Fruit fly (Drosophila melanogaster): Measurements from ENCODE around the gene CG15478.
"Not testable (repeated sequence)": the region's sequence is repeated elsewhere in the genome, so short reads cannot be mapped to it uniquely, and the experiment has no call there.

Gene CG15478

dm6 chrX:7703001-7703864 lies 14.5 kb downstream of the CG15478 start (continued):
- TF ChIP-seq dmrt99B (tag; optimal IDR thresholded peaks at IDR 0.05) (peak; percentile 91), wor (GFP tag; IDR thresholded peaks at IDR 0.05) (peak; percentile 14; the same call in 1 of the 2 replicates), CG17612 (GFP tag; IDR thresholded peaks at IDR 0.05) (0 out of 2 replicates have a peak, but pooled peaks have one; percentile 28), slou (GFP tag; optimal IDR thresholded peaks at IDR 0.05) (peak; percentile 81), E2f2 (GFP tag; IDR thresholded peaks at IDR 0.05) (peak; percentile 45; the same call in 1 of the 2 replicates), Ssrp (tag; optimal IDR thresholded peaks at IDR 0.05) (peak; percentile 92), klu (GFP tag; IDR thresholded peaks at IDR 0.05) (peak; percentile 45), CG6765 (GFP tag; optimal IDR thresholded peaks at IDR 0.05) (peak; percentile 39), bab2 (GFP tag; optimal IDR thresholded peaks at IDR 0.05) (peak; percentile 95), CG2875 (GFP tag; optimal IDR thresholded peaks at IDR 0.05) (peak; percentile 25), CG2202 (tag; optimal IDR thresholded peaks at IDR 0.05) (peak; percentile 72), CG12071 (GFP tag; optimal IDR thresholded peaks at IDR 0.05) (peak; percentile 69), Drgx (GFP tag; IDR thresholded peaks at IDR 0.05) (peak; percentile 79), gsb (GFP tag; IDR thresholded peaks at IDR 0.05) (peak; percentile 56), cg (GFP tag; optimal IDR thresholded peaks at IDR 0.05) (peak; percentile 86), CG11504 (tag; optimal IDR thresholded peaks at IDR 0.05) (peak; percentile 94), lmd (GFP tag; IDR thresholded peaks at IDR 0.05) (peak; percentile 52), Dip3 (GFP tag; optimal IDR thresholded peaks at IDR 0.05) (peak; percentile 66), Atf6 (GFP tag; IDR thresholded peaks at IDR 0.05) (peak; percentile 74), Xbp1 (GFP tag; optimal IDR thresholded peaks at IDR 0.05) (peak; percentile 24), Pdp1 (GFP tag; optimal IDR thresholded peaks at IDR 0.05) (peak; percentile 92 to 95), CG18476 (GFP tag; optimal IDR thresholded peaks at IDR 0.05) (peak; percentile 45), CG6683 (GFP tag; optimal IDR thresholded peaks at IDR 0.05) (peak; percentile 6), ems (GFP tag; optimal IDR thresholded peaks at IDR 0.05) (peak; percentile 4), Rx (GFP tag; IDR thresholded peaks at IDR 0.05) (peak; percentile 56), CG12391 (tag; optimal IDR thresholded peaks at IDR 0.05) (peak; percentile 43), bigmax (GFP tag; optimal IDR thresholded peaks at IDR 0.05) (peak; percentile 15), CG10979 (tag; optimal IDR thresholded peaks at IDR 0.05) (peak; percentile 19), H2.0 (GFP tag; IDR thresholded peaks at IDR 0.05) (peak; percentile 68), sug (tag; optimal IDR thresholded peaks at IDR 0.05) (peak; percentile 63), CG11247 (GFP tag; IDR thresholded peaks at IDR 0.05) (peak; percentile 60), CG31224 (GFP tag; IDR thresholded peaks at IDR 0.05) (peak; percentile 61), CG15601 (tag; optimal IDR thresholded peaks at IDR 0.05) (peak; percentile 54), Abd-B (GFP tag; optimal IDR thresholded peaks at IDR 0.05) (peak; percentile 93), cwo (GFP tag; optimal IDR thresholded peaks at IDR 0.05) (peak; percentile 80), esg (GFP tag; conservative IDR thresholded peaks at IDR 0.05) (peak; percentile 38; the same call in 1 of the 2 replicates), prd (GFP tag; IDR thresholded peaks at IDR 0.05) (peak; percentile 70), exex (tag; optimal IDR thresholded peaks at IDR 0.05) (peak; percentile 58), Awh (GFP tag; IDR thresholded peaks at IDR 0.05) (peak; percentile 55), ERR (GFP tag; optimal IDR thresholded peaks at IDR 0.05) (peak; percentile 93), CG2199 (GFP tag; IDR thresholded peaks at IDR 0.05) (peak; percentile 54; the same call in 1 of the 3 replicates), ssp (GFP tag; IDR thresholded peaks at IDR 0.05) (peak; percentile 54), Ada2b (GFP tag; IDR thresholded peaks at IDR 0.05) (peak; percentile 70), grau (tag; optimal IDR thresholded peaks at IDR 0.05) (peak; percentile 98), Hey (tag; optimal IDR thresholded peaks at IDR 0.05) (peak; percentile 30), D19B (GFP tag; optimal IDR thresholded peaks at IDR 0.05) (peak; percentile 94), Deaf1 (tag; optimal IDR thresholded peaks at IDR 0.05) (peak; percentile 42), ci (GFP tag; IDR thresholded peaks at IDR 0.05) (peak; percentile 87)
- not testable (repeated sequence) for TF ChIP-seq prd (optimal IDR thresholded peaks at IDR 0.05)

Data from whole organism, embryonic.